Fruit fly (Drosophila melanogaster) whole organism, embryonic: ENCODE data around the gene Tgt.

Source experiments
- Asciz ChIP-seq: fragments of 200-800 bp; sonication (Bioruptor generic); optimal IDR thresholded peaks from 2 replicates; lab custom pipeline; 2017; ENCODE audit warnings: missing biosample characterization, mild to moderate bottlenecking, missing genetic modification characterization, missing genetic modification reagents
- Atf3 ChIP-seq: fragments of 200-800 bp; sonication (Bioruptor generic); optimal IDR thresholded peaks from 3 replicates; lab custom pipeline; 2016; ENCODE audit warnings: missing biosample characterization, missing genetic modification characterization
- CG10147 ChIP-seq: fragments of 200-800 bp; sonication (Bioruptor generic); optimal IDR thresholded peaks from 2 replicates; lab custom pipeline; 2019; ENCODE audit warnings: missing biosample characterization, mild to moderate bottlenecking, missing genetic modification characterization, moderate library complexity
- CG10654 ChIP-seq: fragments of 200-800 bp; sonication (Bioruptor generic); optimal IDR thresholded peaks from 2 replicates; lab custom pipeline; 2016; ENCODE audit warnings: missing biosample characterization, missing genetic modification characterization
- CG12391 ChIP-seq: fragments of 200-800 bp; sonication (Bioruptor generic); optimal IDR thresholded peaks from 3 replicates; lab custom pipeline; 2018; ENCODE audit warnings: missing biosample characterization, mild to moderate bottlenecking, missing genetic modification characterization, moderate library complexity
- CG1529 ChIP-seq: fragments of 200-800 bp; sonication (Bioruptor generic); optimal IDR thresholded peaks from 3 replicates; lab custom pipeline; 2018; ENCODE audit warnings: missing biosample characterization, missing genetic modification characterization
- CG1603 ChIP-seq: fragments of 200-800 bp; sonication (Bioruptor generic); optimal IDR thresholded peaks from 2 replicates; lab custom pipeline; 2019; ENCODE audit warnings: missing biosample characterization, mild to moderate bottlenecking, missing genetic modification characterization, moderate library complexity
- CG17361 ChIP-seq: fragments of 200-800 bp; sonication (Bioruptor generic); IDR thresholded peaks from 3 replicates; pipeline ENCODE4 v1.3.6; 2022; ENCODE audit warnings: missing biosample characterization, missing genetic modification characterization
- CG2120 ChIP-seq: fragments of 200-800 bp; sonication (Bioruptor generic); optimal IDR thresholded peaks from 3 replicates; lab custom pipeline; 2016; ENCODE audit warnings: missing biosample characterization, missing genetic modification characterization
- CG2875 ChIP-seq: fragments of 200-800 bp; sonication (Bioruptor generic); optimal IDR thresholded peaks from 2 replicates; lab custom pipeline; 2017; ENCODE audit warnings: missing biosample characterization, mild to moderate bottlenecking, missing genetic modification characterization, missing genetic modification reagents
- CG34422 ChIP-seq: fragments of 200-800 bp; sonication (Bioruptor generic); IDR thresholded peaks from 3 replicates; pipeline ENCODE4 v1.3.6; 2022; ENCODE audit warnings: missing biosample characterization, missing genetic modification characterization
- CG4282 ChIP-seq: fragments of 200-800 bp; sonication (Bioruptor generic); optimal IDR thresholded peaks from 2 replicates; lab custom pipeline; 2016; ENCODE audit warnings: missing biosample characterization, missing genetic modification characterization
- CG4854 ChIP-seq: fragments of 200-800 bp; sonication (Bioruptor generic); optimal IDR thresholded peaks from 2 replicates; lab custom pipeline; 2016; ENCODE audit warnings: missing biosample characterization, missing genetic modification characterization, inconsistent platforms
- CG5953 ChIP-seq: fragments of 200-800 bp; sonication (Bioruptor generic); IDR thresholded peaks from 2 replicates; pipeline ENCODE4 v1.3.6; 2022; ENCODE audit warnings: missing biosample characterization, missing genetic modification characterization
- CG7786 ChIP-seq: fragments of 200-800 bp; sonication (Bioruptor generic); optimal IDR thresholded peaks from 2 replicates; lab custom pipeline; 2016; ENCODE audit warnings: missing biosample characterization, missing genetic modification characterization
- CG8478 ChIP-seq: fragments of >200 bp; optimal IDR thresholded peaks from 2 replicates; lab custom pipeline; 2018
- CHES-1-like ChIP-seq: fragments of 200-800 bp; sonication (Bioruptor generic); optimal IDR thresholded peaks from 2 replicates; lab custom pipeline; 2016; ENCODE audit warnings: missing biosample characterization, missing genetic modification characterization
- Gug ChIP-seq: fragments of 200-800 bp; sonication (Bioruptor generic); IDR thresholded peaks from 4 replicates; pipeline ENCODE4 v1.3.6; 2022; ENCODE audit warnings: missing biosample characterization, missing genetic modification characterization
- Hand ChIP-seq: fragments of 200-800 bp; sonication (Bioruptor generic); optimal IDR thresholded peaks from 2 replicates; lab custom pipeline; 2017; ENCODE audit warnings: mild to moderate bottlenecking, missing biosample characterization, missing genetic modification reagents, missing genetic modification characterization
- Kr ChIP-seq: fragments of 200-800 bp; sonication (Bioruptor generic); optimal IDR thresholded peaks from 2 replicates; lab custom pipeline; 2017; ENCODE audit warnings: missing biosample characterization, mild to moderate bottlenecking, missing genetic modification characterization
- MBD-R2 ChIP-seq: fragments of 200-800 bp; sonication (Bioruptor generic); IDR thresholded peaks from 2 replicates; pipeline ENCODE4 v1.3.6; 2022; ENCODE audit warnings: missing biosample characterization, missing genetic modification characterization
- MESR4 ChIP-seq: fragments of 200-800 bp; sonication (Bioruptor generic); optimal IDR thresholded peaks from 2 replicates; lab custom pipeline; 2018; ENCODE audit warnings: missing biosample characterization, mild to moderate bottlenecking, missing genetic modification characterization, moderate library complexity
- Mes4 ChIP-seq: fragments of 200-800 bp; sonication (Bioruptor generic); optimal IDR thresholded peaks from 2 replicates; lab custom pipeline; 2016; ENCODE audit warnings: missing biosample characterization, missing genetic modification characterization
- Myb ChIP-seq: fragments of 200-800 bp; sonication (Bioruptor generic); optimal IDR thresholded peaks from 2 replicates; lab custom pipeline; 2016; ENCODE audit warnings: missing biosample characterization, missing genetic modification characterization
- NC2β ChIP-seq: fragments of 200-800 bp; sonication (Bioruptor generic); optimal IDR thresholded peaks from 2 replicates; lab custom pipeline; 2016; ENCODE audit warnings: missing biosample characterization, missing genetic modification characterization
- Nf-YB ChIP-seq: fragments of 200-800 bp; sonication (Bioruptor generic); optimal IDR thresholded peaks from 3 replicates; lab custom pipeline; 2019; ENCODE audit warnings: missing biosample characterization, mild to moderate bottlenecking, missing genetic modification characterization, moderate library complexity
- PHDP ChIP-seq: fragments of 200-800 bp; sonication (Bioruptor generic); optimal IDR thresholded peaks from 3 replicates; lab custom pipeline; 2018; ENCODE audit warnings: missing biosample characterization, mild to moderate bottlenecking, missing genetic modification characterization, moderate library complexity
- Taf1 ChIP-seq: fragments of 200-800 bp; sonication (Bioruptor generic); IDR thresholded peaks from 2 replicates; pipeline ENCODE4 v1.3.6; 2022; ENCODE audit warnings: missing biosample characterization, missing genetic modification characterization
- ac ChIP-seq: fragments of 200-800 bp; sonication (Bioruptor generic); optimal IDR thresholded peaks from 3 replicates; lab custom pipeline; 2017; ENCODE audit warnings: missing biosample characterization, mild to moderate bottlenecking, missing genetic modification characterization
- ap ChIP-seq: fragments of 200-800 bp; sonication (Bioruptor generic); IDR thresholded peaks from 2 replicates; pipeline ENCODE4 v1.3.6; 2022; ENCODE audit warnings: missing biosample characterization, missing genetic modification characterization
- ash1 ChIP-seq: fragments of 200-800 bp; sonication (Bioruptor generic); optimal IDR thresholded peaks from 2 replicates; lab custom pipeline; 2018; ENCODE audit warnings: missing biosample characterization, mild to moderate bottlenecking, missing genetic modification characterization
- ci ChIP-seq: fragments of 200-800 bp; sonication (Bioruptor generic); IDR thresholded peaks from 3 replicates; pipeline ENCODE4 v1.3.6; 2022; ENCODE audit warnings: missing biosample characterization, missing genetic modification characterization
- dpn ChIP-seq, 2 experiments: fragments of 200-800 bp; sonication (Bioruptor generic); optimal IDR thresholded peaks; 3 replicates each; lab custom pipeline; 2016; ENCODE audit warnings: missing biosample characterization in 2 of 2, missing genetic modification characterization in 2 of 2
- emc ChIP-seq: fragments of 200-800 bp; sonication (Bioruptor generic); optimal IDR thresholded peaks from 2 replicates; lab custom pipeline; 2016; ENCODE audit warnings: missing biosample characterization, missing genetic modification characterization
- ewg ChIP-seq: fragments of 200-800 bp; sonication (Bioruptor generic); optimal IDR thresholded peaks from 3 replicates; lab custom pipeline; 2017; ENCODE audit warnings: mild to moderate bottlenecking, missing biosample characterization, missing genetic modification reagents, missing genetic modification characterization
- jigr1 ChIP-seq: fragments of 200-800 bp; sonication (Bioruptor generic); IDR thresholded peaks from 3 replicates; pipeline ENCODE4 v1.3.6; 2022; ENCODE audit warnings: missing biosample characterization, missing genetic modification characterization
- kah ChIP-seq: fragments of 200-800 bp; sonication (Bioruptor generic); optimal IDR thresholded peaks from 2 replicates; lab custom pipeline; 2018; ENCODE audit warnings: missing biosample characterization, mild to moderate bottlenecking, missing genetic modification characterization
- kni ChIP-seq: fragments of 200-800 bp; sonication (Bioruptor generic); optimal IDR thresholded peaks from 3 replicates; lab custom pipeline; 2017; ENCODE audit warnings: mild to moderate bottlenecking, missing biosample characterization, missing genetic modification reagents, missing genetic modification characterization
- lilli ChIP-seq: fragments of 200-800 bp; sonication (Bioruptor generic); optimal IDR thresholded peaks from 3 replicates; lab custom pipeline; 2016; ENCODE audit warnings: missing biosample characterization, missing genetic modification characterization
- mirr ChIP-seq: fragments of 200-800 bp; sonication (Bioruptor generic); optimal IDR thresholded peaks from 3 replicates; lab custom pipeline; 2018; ENCODE audit warnings: missing biosample characterization, mild to moderate bottlenecking, missing genetic modification characterization
- mld ChIP-seq: fragments of 200-800 bp; sonication (Bioruptor generic); IDR thresholded peaks from 3 replicates; pipeline ENCODE4 v1.3.6; 2022; ENCODE audit warnings: missing biosample characterization, missing genetic modification characterization; ENCODE audit not compliant: partially characterized antibody
- nom ChIP-seq: fragments of 200-800 bp; sonication (Bioruptor generic); optimal IDR thresholded peaks from 2 replicates; lab custom pipeline; 2017; ENCODE audit warnings: missing biosample characterization, missing genetic modification characterization, mild to moderate bottlenecking, moderate library complexity, missing genetic modification reagents
- pros ChIP-seq: fragments of 200-800 bp; sonication (Bioruptor generic); optimal IDR thresholded peaks from 3 replicates; lab custom pipeline; 2019; ENCODE audit warnings: missing biosample characterization, mild to moderate bottlenecking, missing genetic modification characterization, moderate library complexity
- sens ChIP-seq: fragments of 200-800 bp; sonication (Bioruptor generic); peaks from one replicate; lab custom pipeline; 2016; ENCODE audit warnings: missing biosample characterization, missing genetic modification characterization
- sug ChIP-seq: fragments of 200-800 bp; optimal IDR thresholded peaks from 2 replicates; lab custom pipeline; 2019; ENCODE audit warnings: missing biosample characterization, mild to moderate bottlenecking, missing genetic modification characterization, moderate library complexity
- tin ChIP-seq: fragments of 200-800 bp; sonication (Bioruptor generic); optimal IDR thresholded peaks from 3 replicates; lab custom pipeline; 2016; ENCODE audit warnings: missing biosample characterization, missing genetic modification characterization
- ttk ChIP-seq: fragments of 200-800 bp; sonication (Bioruptor generic); IDR thresholded peaks from 2 replicates; pipeline ENCODE4 v2.1.2; 2022; ENCODE audit warnings: missing biosample characterization, missing genetic modification characterization
- zen ChIP-seq: fragments of 200-800 bp; sonication (Bioruptor generic); optimal IDR thresholded peaks from 3 replicates; lab custom pipeline; 2018; ENCODE audit warnings: missing biosample characterization, mild to moderate bottlenecking, missing genetic modification characterization, moderate library complexity
- zf30C ChIP-seq: fragments of 200-800 bp; sonication (Bioruptor generic); optimal IDR thresholded peaks from 3 replicates; lab custom pipeline; 2018; ENCODE audit warnings: missing biosample characterization, mild to moderate bottlenecking, missing genetic modification characterization

Gene Tgt

DNA sequence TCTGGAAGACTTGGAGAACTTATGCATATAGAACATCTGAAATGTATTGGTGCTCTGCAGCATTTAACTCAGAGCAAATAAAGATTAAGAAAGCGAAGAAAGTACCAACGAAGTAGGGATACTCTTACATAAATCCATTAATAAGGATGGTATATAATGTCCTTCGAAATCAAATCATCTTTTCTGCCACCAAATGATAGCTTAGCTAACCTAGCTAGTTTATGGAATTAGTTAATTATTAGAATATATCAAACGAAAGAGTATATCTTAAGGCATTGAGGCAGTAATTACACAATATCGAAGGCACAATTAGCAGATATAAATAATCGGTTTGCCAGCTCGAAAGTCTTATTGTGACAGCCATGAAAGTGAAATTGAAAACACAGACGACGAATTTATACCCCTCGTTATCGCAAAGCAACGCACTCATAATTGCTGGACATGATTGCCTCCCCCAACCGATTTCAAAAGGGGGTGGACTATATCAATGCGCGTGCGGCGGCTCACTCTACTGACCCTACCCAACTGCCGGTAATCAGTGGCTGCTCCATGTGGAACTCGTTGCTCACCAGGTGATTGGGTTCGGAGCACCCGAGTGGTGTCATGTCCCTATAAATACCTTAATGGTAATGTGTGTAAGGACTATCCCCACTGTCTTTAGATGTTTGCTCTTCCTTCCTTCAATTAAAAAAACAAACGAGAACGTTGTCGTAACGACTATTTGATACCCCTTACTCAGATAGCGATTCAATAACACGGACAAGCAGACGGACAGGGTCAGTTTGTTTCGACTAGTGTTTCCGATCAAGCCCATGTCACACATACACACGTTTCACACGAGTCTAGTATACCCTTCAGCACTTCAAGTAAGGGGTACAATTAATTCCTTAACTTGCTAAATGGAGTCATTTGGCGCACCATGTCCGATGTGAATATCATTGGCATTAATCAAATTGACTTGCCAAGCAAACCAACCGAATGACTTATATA, 39.2 kb upstream of the Tgt start:
- TF ChIP-seq ap (GFP tag; lab: Robert Waterston, UW) (0 out of 2 replicates have a peak, but pooled peaks have one; percentile 8), jigr1 (no peak), sug (tag; lab: Kevin White, UChicago) (peak; percentile 41), mirr (GFP tag; lab: Kevin White, UChicago) (no peak), Gug (GFP tag; lab: Robert Waterston, UW) (peak; percentile 19; the same call in 1 of the 4 replicates), NC2β (GFP tag; lab: Kevin White, UChicago) (peak; percentile 8), CG10147 (GFP tag; lab: Kevin White, UChicago) (peak; percentile 57), CG10654 (no peak), dpn (GFP tag; optimal IDR thresholded peaks at IDR 0.05; lab: Kevin White, UChicago) (peak in 1 of 2 experiments; percentile 35), CG4854 (GFP tag; lab: Kevin White, UChicago) (peak; percentile 24), CG7786 (GFP tag; lab: Kevin White, UChicago) (peak; percentile 30), MESR4 (GFP tag; lab: Kevin White, UChicago) (no peak), CG2875 (peak; percentile 25), zen (tag; lab: Kevin White, UChicago) (peak; percentile 5), CG1529 (GFP tag; lab: Kevin White, UChicago) (peak; percentile 42), ewg (GFP tag; lab: Kevin White, UChicago) (peak; percentile 35), Nf-YB (GFP tag; lab: Kevin White, UChicago) (no peak), Taf1 (GFP tag; lab: Robert Waterston, UW) (no peak), Kr (no peak), CG12391 (tag; lab: Kevin White, UChicago) (peak; percentile 70), CG5953 (GFP tag; lab: Robert Waterston, UW) (no peak), Asciz (GFP tag; lab: Kevin White, UChicago) (no peak), Hand (GFP tag; lab: Kevin White, UChicago) (no peak), Myb (GFP tag; lab: Kevin White, UChicago) (peak; percentile 5), kah (peak; percentile 2), CG34422 (GFP tag; lab: Robert Waterston, UW) (no peak), kni (GFP tag; lab: Kevin White, UChicago) (no peak), lilli (peak; percentile 64), CG8478 (no peak), PHDP (tag; lab: Kevin White, UChicago) (peak; percentile 63), CG17361 (GFP tag; lab: Robert Waterston, UW) (peak; percentile 51; the same call in 2 of the 3 replicates), nom (no peak), Atf3 (GFP tag; lab: Kevin White, UChicago) (no peak), Mes4 (peak; percentile 21), sens (GFP tag; lab: Kevin White, UChicago) (peak; percentile 93), tin (GFP tag; lab: Kevin White, UChicago) (peak; percentile 1), pros (GFP tag; lab: Kevin White, UChicago) (no peak), CG4282 (GFP tag; lab: Kevin White, UChicago) (no peak), CG2120 (GFP tag; lab: Kevin White, UChicago) (peak; percentile 69), emc (GFP tag; lab: Kevin White, UChicago) (no peak), ac (GFP tag; lab: Kevin White, UChicago) (no peak), MBD-R2 (GFP tag; lab: Robert Waterston, UW) (no peak; the same call in 1 of the 2 replicates), CHES-1-like (peak; percentile 21), CG1603 (tag; lab: Kevin White, UChicago) (peak; percentile 78), ash1 (no peak), ci (GFP tag; lab: Robert Waterston, UW) (peak; percentile 69; the same call in 2 of the 3 replicates), ttk (GFP tag; lab: Robert Waterston, UW) (no peak), mld (no peak), zf30C (GFP tag; lab: Kevin White, UChicago) (no peak)
